Worm (Caenorhabditis elegans) whole organism, young adult: ENCODE measurements around the gene R160.4.

ENCODE experiments used
- B0261.1 ChIP-seq: sonication (generic microtip); optimal IDR thresholded peaks from 2 replicates; lab custom pipeline; 2016; ENCODE audit warnings: mild to moderate bottlenecking, missing genetic modification characterization, moderate library complexity, missing compliant biosample characterization
- D2030.7 ChIP-seq: fragments of 200-800 bp; sonication (Bioruptor generic); IDR thresholded peaks from 2 replicates; pipeline ENCODE4 v1.3.6; 2022; ENCODE audit warnings: missing genetic modification reagents, missing genetic modification characterization, missing compliant biosample characterization
- F39B2.1 ChIP-seq: fragments of 200-800 bp; sonication (Bioruptor generic); IDR thresholded peaks from 2 replicates; pipeline ENCODE4 v1.3.6; 2022; ENCODE audit warnings: missing genetic modification reagents, missing genetic modification characterization, missing compliant biosample characterization
- F49E8.2 ChIP-seq: sonication (generic microtip); optimal IDR thresholded peaks from 3 replicates; lab custom pipeline; 2017; ENCODE audit warnings: missing genetic modification characterization, mild to moderate bottlenecking, missing compliant biosample characterization, antibody characterized with exemption, moderate library complexity; ENCODE audit not compliant: insufficient read depth
- F57A8.1 ChIP-seq: fragments of 200-800 bp; sonication (Bioruptor generic); optimal IDR thresholded peaks from 2 replicates; lab custom pipeline; 2018; ENCODE audit warnings: mild to moderate bottlenecking, missing genetic modification characterization, moderate library complexity, missing compliant biosample characterization
- Y56A3A.18 ChIP-seq: fragments of 200-800 bp; sonication (Bioruptor generic); IDR thresholded peaks from 2 replicates; pipeline ENCODE4 v1.3.6; 2022; ENCODE audit warnings: missing genetic modification reagents, missing genetic modification characterization, missing compliant biosample characterization
- attf-5 ChIP-seq: fragments of 200-800 bp; sonication (Bioruptor generic); optimal IDR thresholded peaks from 2 replicates; lab custom pipeline; 2018; ENCODE audit warnings: mild to moderate bottlenecking, missing genetic modification characterization, missing compliant biosample characterization
- attf-6 ChIP-seq: fragments of 200-800 bp; sonication (Bioruptor generic); IDR thresholded peaks from 2 replicates; pipeline ENCODE4 v1.3.6; 2022; ENCODE audit warnings: missing genetic modification reagents, missing genetic modification characterization, missing compliant biosample characterization
- bed-2 ChIP-seq: fragments of 200-800 bp; sonication (Bioruptor generic); IDR thresholded peaks from 2 replicates; pipeline ENCODE4 v1.3.6; 2022; ENCODE audit warnings: missing genetic modification reagents, missing genetic modification characterization, missing compliant biosample characterization
- ccch-3 ChIP-seq: fragments of 200-800 bp; sonication (Bioruptor generic); optimal IDR thresholded peaks from 2 replicates; lab custom pipeline; 2018; ENCODE audit warnings: mild to moderate bottlenecking, missing genetic modification characterization, missing compliant biosample characterization
- ceh-40 ChIP-seq: fragments of 200-800 bp; sonication (Bioruptor generic); IDR thresholded peaks from 2 replicates; pipeline ENCODE4 v1.3.6; 2022; ENCODE audit warnings: missing genetic modification characterization, missing compliant biosample characterization
- ceh-79 ChIP-seq: sonication (generic microtip); optimal IDR thresholded peaks from 2 replicates; lab custom pipeline; 2017; ENCODE audit warnings: mild to moderate bottlenecking, missing genetic modification characterization, missing compliant biosample characterization
- ceh-91 ChIP-seq: fragments of 200-800 bp; sonication (Bioruptor generic); IDR thresholded peaks from 2 replicates; pipeline ENCODE4 v1.3.6; 2022; ENCODE audit warnings: missing genetic modification reagents, missing genetic modification characterization, missing compliant biosample characterization
- chd-7 ChIP-seq: sonication (generic microtip); optimal IDR thresholded peaks from 2 replicates; lab custom pipeline; 2016; ENCODE audit warnings: mild to moderate bottlenecking, missing genetic modification characterization, moderate library complexity, missing compliant biosample characterization
- egrh-3 ChIP-seq: fragments of 200-800 bp; sonication (Bioruptor generic); IDR thresholded peaks from 2 replicates; pipeline ENCODE4 v1.3.6; 2022; ENCODE audit warnings: missing genetic modification reagents, missing genetic modification characterization, missing compliant biosample characterization
- ekl-4 ChIP-seq: fragments of 200-800 bp; sonication (Bioruptor generic); IDR thresholded peaks from 2 replicates; pipeline ENCODE4 v1.3.6; 2022; ENCODE audit warnings: missing genetic modification reagents, missing genetic modification characterization, missing compliant biosample characterization
- fkh-3 ChIP-seq: sonication (generic microtip); optimal IDR thresholded peaks from 2 replicates; lab custom pipeline; 2016; ENCODE audit warnings: mild to moderate bottlenecking, missing genetic modification characterization, missing compliant biosample characterization
- gei-17 ChIP-seq: fragments of 200-800 bp; sonication (Bioruptor generic); optimal IDR thresholded peaks from 2 replicates; lab custom pipeline; 2018; ENCODE audit warnings: mild to moderate bottlenecking, missing genetic modification characterization, missing compliant biosample characterization
- hlh-12 ChIP-seq: sonication (generic microtip); optimal IDR thresholded peaks from 2 replicates; lab custom pipeline; 2016; ENCODE audit warnings: missing genetic modification characterization, missing compliant biosample characterization
- hrde-1 ChIP-seq: sonication (generic microtip); optimal IDR thresholded peaks from 2 replicates; lab custom pipeline; 2016; ENCODE audit warnings: missing genetic modification characterization, mild to moderate bottlenecking, missing compliant biosample characterization, moderate library complexity, missing genotype, missing genetic modification reagents, borderline replicate concordance
- lag-1 ChIP-seq: fragments of 200-800 bp; sonication (Bioruptor generic); IDR thresholded peaks from 2 replicates; pipeline ENCODE4 v1.3.6; 2022; ENCODE audit warnings: missing genetic modification reagents, missing genetic modification characterization, missing compliant biosample characterization
- lir-1 ChIP-seq: fragments of 200-800 bp; sonication (Bioruptor generic); conservative IDR thresholded peaks from 2 replicates; pipeline ENCODE4 v1.3.6; 2022; ENCODE audit warnings: missing genetic modification reagents, missing genetic modification characterization, missing compliant biosample characterization
- madf-8 ChIP-seq: fragments of 200-800 bp; sonication (Bioruptor generic); conservative IDR thresholded peaks from 2 replicates; pipeline ENCODE4 v1.3.6; 2022; ENCODE audit warnings: missing genetic modification reagents, missing genetic modification characterization, missing compliant biosample characterization
- mcd-1 ChIP-seq: fragments of 200-800 bp; sonication (Bioruptor generic); IDR thresholded peaks from 2 replicates; pipeline ENCODE4 v1.3.6; 2022; ENCODE audit warnings: missing genetic modification reagents, missing genetic modification characterization, missing compliant biosample characterization
- mel-28 ChIP-seq: sonication (generic microtip); optimal IDR thresholded peaks from 2 replicates; lab custom pipeline; 2016; ENCODE audit warnings: borderline replicate concordance, mild to moderate bottlenecking, missing genetic modification characterization, missing compliant biosample characterization
- nfya-2 ChIP-seq: fragments of 200-800 bp; sonication (Bioruptor generic); IDR thresholded peaks from 2 replicates; pipeline ENCODE4 v1.3.6; 2022; ENCODE audit warnings: missing genetic modification reagents, missing genetic modification characterization, missing compliant biosample characterization
- nfyb-1 ChIP-seq: fragments of 200-800 bp; sonication (Bioruptor generic); IDR thresholded peaks from 2 replicates; pipeline ENCODE4 v1.3.6; 2022; ENCODE audit warnings: missing genetic modification reagents, missing genetic modification characterization, missing compliant biosample characterization
- nhr-120 ChIP-seq: fragments of 200-800 bp; sonication (Bioruptor generic); IDR thresholded peaks from 2 replicates; pipeline ENCODE4 v1.3.6; 2022; ENCODE audit warnings: missing genetic modification characterization, missing compliant biosample characterization
- nhr-179 ChIP-seq: sonication (generic microtip); optimal IDR thresholded peaks from 2 replicates; lab custom pipeline; 2016; ENCODE audit warnings: mild to moderate bottlenecking, missing genetic modification characterization, missing compliant biosample characterization
- nhr-90 ChIP-seq: sonication (generic microtip); optimal IDR thresholded peaks from 2 replicates; lab custom pipeline; 2016; ENCODE audit warnings: missing genotype, mild to moderate bottlenecking, missing genetic modification characterization, missing compliant biosample characterization
- pbrm-1 ChIP-seq: fragments of 200-800 bp; sonication (Bioruptor generic); IDR thresholded peaks from 2 replicates; pipeline ENCODE4 v1.3.6; 2022; ENCODE audit warnings: missing genetic modification reagents, missing genetic modification characterization, missing compliant biosample characterization
- rcor-1 ChIP-seq: fragments of 200-800 bp; sonication (Bioruptor generic); IDR thresholded peaks from 2 replicates; pipeline ENCODE4 v1.3.6; 2022; ENCODE audit warnings: missing genetic modification reagents, missing genetic modification characterization, missing compliant biosample characterization
- repo-1 ChIP-seq: sonication (generic microtip); optimal IDR thresholded peaks from 2 replicates; lab custom pipeline; 2017; ENCODE audit warnings: mild to moderate bottlenecking, missing genetic modification characterization, missing compliant biosample characterization
- rpc-1 ChIP-seq, 2 experiments: fragments of 150-350 bp in 1 of 2; sonication (generic microtip) in 1 of 2; optimal IDR thresholded peaks; 2 replicates each; lab custom pipeline; 2014 to 2018; ENCODE audit warnings: missing biosample characterization in 1 of 2, missing genetic modification characterization in 1 of 2, missing genetic modification reagents in 1 of 2, missing genotype in 1 of 2
- snpc-1.1 ChIP-seq: sonication (generic microtip); optimal IDR thresholded peaks from 2 replicates; lab custom pipeline; 2017; ENCODE audit warnings: missing genetic modification characterization, mild to moderate bottlenecking, missing compliant biosample characterization, antibody characterized with exemption, moderate library complexity, missing genotype, missing genetic modification reagents; ENCODE audit not compliant: insufficient read depth
- snpc-1.3 ChIP-seq: sonication (generic microtip); optimal IDR thresholded peaks from 2 replicates; lab custom pipeline; 2017; ENCODE audit warnings: missing genetic modification characterization, mild to moderate bottlenecking, missing compliant biosample characterization, antibody characterized with exemption, moderate library complexity, missing genotype, missing genetic modification reagents; ENCODE audit not compliant: insufficient read depth
- snpc-4 ChIP-seq, 5 experiments: fragments of 150-350 bp in 1 of 5; sonication (generic microtip) in 4 of 5; optimal IDR thresholded peaks; 2 replicates each; lab custom pipeline; 2014 to 2018; ENCODE audit warnings: missing genetic modification characterization in 5 of 5, missing biosample characterization in 3 of 5, antibody characterized with exemption in 2 of 5, mild to moderate bottlenecking in 2 of 5, missing compliant biosample characterization in 2 of 5, missing genotype in 2 of 5, moderate library complexity in 2 of 5, missing genetic modification reagents in 1 of 5
- zim-3 ChIP-seq: sonication (generic microtip); optimal IDR thresholded peaks from 2 replicates; lab custom pipeline; 2017; ENCODE audit warnings: mild to moderate bottlenecking, missing genetic modification characterization, moderate library complexity, missing compliant biosample characterization
- ztf-18 ChIP-seq: sonication (generic microtip); optimal IDR thresholded peaks from 2 replicates; lab custom pipeline; 2016; ENCODE audit warnings: missing genotype, mild to moderate bottlenecking, missing genetic modification characterization, missing compliant biosample characterization
- ztf-22 ChIP-seq: fragments of 200-800 bp; sonication (Bioruptor generic); optimal IDR thresholded peaks from 2 replicates; lab custom pipeline; 2018; ENCODE audit warnings: mild to moderate bottlenecking, missing genetic modification characterization, moderate library complexity, missing compliant biosample characterization
- ztf-25 ChIP-seq: fragments of 200-800 bp; sonication (Bioruptor generic); IDR thresholded peaks from 2 replicates; pipeline ENCODE4 v1.3.6; 2022; ENCODE audit warnings: missing genetic modification reagents, missing genetic modification characterization, missing compliant biosample characterization
- ztf-3 ChIP-seq: fragments of 200-800 bp; sonication (Bioruptor generic); optimal IDR thresholded peaks from 2 replicates; lab custom pipeline; 2018; ENCODE audit warnings: mild to moderate bottlenecking, missing genetic modification characterization, missing compliant biosample characterization
- ztf-6 ChIP-seq: fragments of 200-800 bp; sonication (Bioruptor generic); IDR thresholded peaks from 2 replicates; pipeline ENCODE4 v1.3.6; 2022; ENCODE audit warnings: missing genetic modification reagents, missing genetic modification characterization, missing compliant biosample characterization

The R160.4 gene

DNA sequence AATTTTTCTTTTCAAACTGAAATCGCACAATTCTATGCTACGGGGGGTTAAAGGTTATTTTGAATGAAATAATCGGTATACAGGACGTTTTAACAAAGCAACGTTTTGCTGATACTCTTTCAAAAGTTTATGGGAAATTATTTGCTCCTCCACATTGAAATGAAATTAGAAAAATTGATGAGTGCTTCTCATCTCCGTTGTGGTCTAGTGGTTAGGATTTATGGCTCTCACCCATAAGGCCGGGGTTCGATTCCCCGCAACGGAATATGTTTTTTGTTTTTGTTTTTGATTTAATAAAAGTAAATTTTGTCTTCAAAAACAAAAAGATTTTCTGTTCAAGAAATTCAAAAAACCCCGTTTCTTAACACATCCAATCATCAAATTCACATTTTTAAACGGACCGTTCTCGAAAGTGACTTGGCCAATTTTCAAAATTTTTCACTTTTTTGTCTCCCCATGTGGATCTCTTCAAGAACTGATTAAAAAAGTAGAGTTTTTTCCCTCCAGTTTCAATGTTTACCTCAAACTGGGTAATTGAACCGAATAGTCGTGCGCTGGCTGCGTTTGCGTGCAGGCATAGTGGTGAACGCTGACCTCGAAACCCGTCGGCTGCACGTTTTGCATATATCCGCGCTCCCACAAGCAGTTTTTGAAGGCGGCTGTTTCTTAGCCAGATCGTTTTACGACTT, 41.0 kb upstream of the R160.4 start (continued):
- TF ChIP-seq ccch-3 (GFP tag; lab: Kevin White, UChicago) (no peak), nhr-179 (no peak), ceh-79 (tag; lab: Kevin White, UChicago) (no peak), F57A8.1 (no peak), ztf-18 (tag; lab: Kevin White, UChicago) (no peak), chd-7 (no peak), ceh-91 (GFP tag; lab: Robert Waterston, UW) (no peak), fkh-3 (tag; lab: Kevin White, UChicago) (no peak), ceh-40 (GFP tag; lab: Robert Waterston, UW) (no peak), ztf-25 (no peak), hlh-12 (no peak), madf-8 (GFP tag; lab: Robert Waterston, UW) (no peak), mel-28 (tag; lab: Kevin White, UChicago) (no peak), zim-3 (no peak), rcor-1 (0 out of 2 replicates have a peak, but pooled peaks have one; percentile 7), nfyb-1 (GFP tag; lab: Robert Waterston, UW) (no peak), F39B2.1 (no peak), attf-5 (GFP tag; lab: Kevin White, UChicago) (no peak), pbrm-1 (GFP tag; lab: Robert Waterston, UW) (peak; percentile 10; the same call in 1 of the 2 replicates), hrde-1 (tag; lab: Kevin White, UChicago) (no peak), ztf-6 (GFP tag; lab: Robert Waterston, UW) (no peak), F49E8.2 (no peak), repo-1 (tag; lab: Kevin White, UChicago) (no peak), egrh-3 (no peak), rpc-1 (optimal IDR thresholded peaks at IDR 0.05; lab: Kevin White, UChicago) (peak; percentile 72), rpc-1 (tag; optimal IDR thresholded peaks at IDR 0.05; lab: Kevin White, UChicago) (peak; percentile 87), lag-1 (GFP tag; lab: Robert Waterston, UW) (no peak), mcd-1 (GFP tag; lab: Robert Waterston, UW) (no peak), ztf-22 (GFP tag; lab: Kevin White, UChicago) (no peak), snpc-1.1 (tag; lab: Kevin White, UChicago) (no peak), Y56A3A.18 (GFP tag; lab: Robert Waterston, UW) (0 out of 2 replicates have a peak, but pooled peaks have one; percentile 63), D2030.7 (peak; percentile 45; the same call in 1 of the 2 replicates), nfya-2 (no peak), nhr-90 (no peak), gei-17 (GFP tag; lab: Kevin White, UChicago) (no peak), lir-1 (GFP tag; lab: Robert Waterston, UW) (no peak), ekl-4 (GFP tag; lab: Robert Waterston, UW) (no peak), B0261.1 (tag; lab: Kevin White, UChicago) (peak; percentile 74), snpc-1.3 (tag; lab: Kevin White, UChicago) (peak; percentile 23), bed-2 (GFP tag; lab: Robert Waterston, UW) (no peak), attf-6 (GFP tag; lab: Robert Waterston, UW) (no peak), ztf-3 (GFP tag; lab: Kevin White, UChicago) (no peak), nhr-120 (0 out of 2 replicates have a peak, but pooled peaks have one; percentile 42), snpc-4 (GFP tag; optimal IDR thresholded peaks at IDR 0.05; lab: Kevin White, UChicago) (peak; percentile 20), snpc-4 (tag; optimal IDR thresholded peaks at IDR 0.05; lab: Kevin White, UChicago) (peak in 1 of 4 experiments; percentile 77)
